Worm (Caenorhabditis elegans): Measurements from ENCODE around the gene nhr-40.

nhr-40 gene

DNA sequence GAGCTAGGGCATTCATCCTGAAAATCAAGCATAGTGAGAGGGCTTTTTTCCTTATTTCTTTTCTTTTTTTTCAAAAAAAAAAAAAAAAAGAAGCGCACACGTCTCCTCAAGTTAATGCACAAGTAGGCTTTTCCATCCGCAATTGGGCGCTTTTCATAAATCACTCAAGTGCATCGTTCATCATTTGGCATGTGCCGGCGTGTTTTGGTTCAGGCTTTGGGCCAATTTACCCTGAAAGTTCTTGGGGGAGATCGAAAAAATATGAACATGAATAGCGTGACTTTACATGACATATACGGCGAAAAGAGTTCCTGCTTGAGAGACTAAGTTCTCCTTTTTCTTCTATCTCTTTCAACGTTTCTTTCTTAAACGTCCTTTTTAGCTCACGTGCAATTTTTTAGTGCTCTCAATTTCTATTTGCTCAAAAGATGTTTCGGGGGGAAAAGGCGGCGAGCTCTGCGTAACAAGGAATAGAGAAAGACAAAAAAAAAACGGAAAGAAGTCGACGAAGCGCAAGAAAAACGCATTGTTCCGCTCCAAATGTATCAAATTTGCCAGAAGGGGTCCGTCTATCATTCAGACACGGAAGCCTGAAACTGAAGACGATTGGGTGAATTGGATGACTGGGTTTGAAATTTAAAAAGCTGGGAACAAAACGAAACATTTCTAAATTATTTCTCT lies 7.4 kb downstream of the nhr-40 start:
- no peak for TF ChIP-seq Y75B8A.6 (GFP tag; IDR thresholded peaks at IDR 0.05)
- no peak for TF ChIP-seq saeg-2 (GFP tag; IDR thresholded peaks at IDR 0.05)
- no peak for TF ChIP-seq spr-3 (GFP tag; optimal IDR thresholded peaks at IDR 0.05)
- no peak for TF ChIP-seq T26A8.4 (GFP tag; IDR thresholded peaks at IDR 0.05)
- no peak for TF ChIP-seq lin-15B (tag; optimal IDR thresholded peaks at IDR 0.05)
- TF ChIP-seq hlh-30 (tag; optimal IDR thresholded peaks at IDR 0.05; ENCODE audit: insufficient read depth), result peak; percentile 1
- TF ChIP-seq T20F7.1 (GFP tag; optimal IDR thresholded peaks at IDR 0.05), result no peak
- TF ChIP-seq nhr-42 (GFP tag; IDR thresholded peaks at IDR 0.05), result no peak
- no peak for TF ChIP-seq Y48G9A.11 (GFP tag; IDR thresholded peaks at IDR 0.05)
- TF ChIP-seq tra-1 (GFP tag; IDR thresholded peaks at IDR 0.05), result no peak
- no peak for TF ChIP-seq F49E8.2 (tag; optimal IDR thresholded peaks at IDR 0.05; ENCODE audit: borderline replicate concordance)
- no peak for TF ChIP-seq mes-2 (tag; optimal IDR thresholded peaks at IDR 0.05; ENCODE audit: poor library complexity, severe bottlenecking)
- no peak for TF ChIP-seq nhr-48 (tag; optimal IDR thresholded peaks at IDR 0.05)
- TF ChIP-seq unc-130 (GFP tag; optimal IDR thresholded peaks at IDR 0.05), result no peak
- no peak for TF ChIP-seq ama-1 (optimal IDR thresholded peaks at IDR 0.05)
- TF ChIP-seq D1046.2 (GFP tag; IDR thresholded peaks at IDR 0.05), result no peak
- no peak for TF ChIP-seq egl-27 (tag; optimal IDR thresholded peaks at IDR 0.05)
- TF ChIP-seq unc-62 (GFP tag; optimal IDR thresholded peaks at IDR 0.05 in 1 of 2), result peak in 1 of 2 experiments; percentile 69
- TF ChIP-seq unc-62 (tag; optimal IDR thresholded peaks at IDR 0.05), result no peak
- no peak for TF ChIP-seq lin-13 (GFP tag; optimal IDR thresholded peaks at IDR 0.05)
- TF ChIP-seq hif-1 (tag; optimal IDR thresholded peaks at IDR 0.05), result peak in 1 of 2 experiments; percentile 12
- TF ChIP-seq daf-8 (GFP tag; IDR thresholded peaks at IDR 0.05), result no peak
- no peak for TF ChIP-seq unc-39 (tag; optimal IDR thresholded peaks at IDR 0.05)
- TF ChIP-seq fos-1 (tag; optimal IDR thresholded peaks at IDR 0.05), result no peak
- TF ChIP-seq skn-1 (tag; optimal IDR thresholded peaks at IDR 0.05), result no peak
- TF ChIP-seq ZK337.2 (GFP tag; IDR thresholded peaks at IDR 0.05), result no peak
- no peak for TF ChIP-seq ceh-28 (tag; optimal IDR thresholded peaks at IDR 0.05)
- TF ChIP-seq zip-11 (GFP tag; IDR thresholded peaks at IDR 0.05), result no peak
- no peak for TF ChIP-seq vab-7 (GFP tag; IDR thresholded peaks at IDR 0.05)
- no peak for TF ChIP-seq lin-39 (tag; optimal IDR thresholded peaks at IDR 0.05)
- no peak for TF ChIP-seq F37D6.2 (tag; optimal IDR thresholded peaks at IDR 0.05)
- TF ChIP-seq nhr-237 (tag; optimal IDR thresholded peaks at IDR 0.05), result no peak
- TF ChIP-seq aha-1 (tag), result peak; percentile 79
- no peak for TF ChIP-seq lin-29 (GFP tag; IDR thresholded peaks at IDR 0.05)

DNA sequence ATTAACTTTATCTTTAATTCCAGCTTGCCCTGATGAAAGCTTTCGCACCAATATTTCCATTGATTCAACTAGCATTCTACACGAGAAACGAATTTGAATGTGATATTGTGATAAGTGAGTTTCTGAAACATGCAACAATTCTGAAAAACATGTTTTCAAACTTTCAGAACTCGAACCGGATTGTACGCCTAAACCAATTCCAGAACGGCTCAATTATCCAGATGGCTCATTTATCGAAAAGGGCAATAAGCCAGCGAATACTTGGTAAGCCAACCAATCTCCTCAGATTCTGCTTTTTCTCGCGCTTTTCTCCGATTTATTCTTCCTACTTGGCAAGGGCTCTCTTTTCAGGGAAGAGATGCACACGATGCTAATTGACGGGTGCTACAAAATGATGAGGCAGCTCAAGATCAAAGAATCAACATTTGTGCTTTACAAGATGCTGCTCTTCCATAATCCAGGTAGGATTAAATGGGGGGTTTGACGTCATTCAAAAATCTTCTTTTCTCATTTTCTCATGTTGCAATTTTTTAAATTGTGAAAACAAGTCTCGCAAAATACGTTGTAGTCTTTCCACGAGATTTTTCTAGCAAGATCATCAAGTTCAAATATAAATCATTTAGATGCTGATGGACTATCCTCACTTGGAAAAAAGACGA lies 10.7 kb downstream of the nhr-40 start:
- TF ChIP-seq hmg-1.1 (GFP tag; IDR thresholded peaks at IDR 0.05) (no peak), fkh-10 (GFP tag; optimal IDR thresholded peaks at IDR 0.05) (peak; percentile 23), F37D6.2 (tag; optimal IDR thresholded peaks at IDR 0.05) (no peak), unc-62 (GFP tag; optimal IDR thresholded peaks at IDR 0.05 in 1 of 2) (peak in 1 of 2 experiments; percentile 13), unc-62 (tag; optimal IDR thresholded peaks at IDR 0.05) (no peak), mdl-1 (tag; optimal IDR thresholded peaks at IDR 0.05) (no peak), snpc-4 (tag; optimal IDR thresholded peaks at IDR 0.05) (no peak), pqm-1 (tag; optimal IDR thresholded peaks at IDR 0.05) (no peak), daf-12 (tag; optimal IDR thresholded peaks at IDR 0.05) (no peak), aha-1 (tag) (peak; percentile 95), lsy-2 (tag; optimal IDR thresholded peaks at IDR 0.05) (peak in 1 of 2 experiments; percentile 4), saeg-2 (GFP tag; IDR thresholded peaks at IDR 0.05) (no peak), dve-1 (tag; optimal IDR thresholded peaks at IDR 0.05; ENCODE audit: insufficient read depth) (peak; percentile 36), nhr-237 (tag; optimal IDR thresholded peaks at IDR 0.05) (no peak), T20F7.1 (GFP tag; optimal IDR thresholded peaks at IDR 0.05) (no peak)
